Worm (Caenorhabditis elegans): Measurements from ENCODE around the gene sdz-20.

sdz-20 gene

ce11 chrIII:13298722-13299431, 35.0 kb upstream of the sdz-20 start, which contains the start of gene pgm-2 (continued):
- TF ChIP-seq tlf-1 (GFP tag; optimal IDR thresholded peaks at IDR 0.05) (peak; percentile 37), mel-28 (tag; optimal IDR thresholded peaks at IDR 0.05; ENCODE audit: borderline replicate concordance) (no peak), F49E8.2 (tag; optimal IDR thresholded peaks at IDR 0.05; ENCODE audit: insufficient read depth) (no peak), pbrm-1 (GFP tag; IDR thresholded peaks at IDR 0.05) (no peak), sptf-2 (GFP tag; optimal IDR thresholded peaks at IDR 0.05) (no peak), cebp-1 (GFP tag; IDR thresholded peaks at IDR 0.05) (no peak), cebp-1 (tag; optimal IDR thresholded peaks at IDR 0.05) (peak; percentile 5), snpc-1.3 (tag; optimal IDR thresholded peaks at IDR 0.05; ENCODE audit: insufficient read depth) (peak; percentile 7), ztf-25 (GFP tag; IDR thresholded peaks at IDR 0.05) (no peak), sea-2 (GFP tag; IDR thresholded peaks at IDR 0.05) (no peak), lsl-1 (GFP tag; optimal IDR thresholded peaks at IDR 0.05) (no peak), dpff-1 (tag; optimal IDR thresholded peaks at IDR 0.05) (peak; percentile 39), Y95B8A.8 (GFP tag; IDR thresholded peaks at IDR 0.05) (no peak), Y53F4B.3 (GFP tag; IDR thresholded peaks at IDR 0.05) (no peak), ama-1 (optimal IDR thresholded peaks at IDR 0.05) (no peak), ama-1 (GFP tag; optimal IDR thresholded peaks at IDR 0.05) (no peak), fkh-3 (tag; optimal IDR thresholded peaks at IDR 0.05) (no peak), lag-1 (GFP tag; IDR thresholded peaks at IDR 0.05) (no peak), Y53G8AR.9 (GFP tag; conservative IDR thresholded peaks at IDR 0.05) (no peak), ceh-27 (GFP tag; optimal IDR thresholded peaks at IDR 0.05) (no peak), ztf-28 (GFP tag; IDR thresholded peaks at IDR 0.05) (no peak)

ce11 chrIII:13301983-13302382, 31.9 kb upstream of the sdz-20 start:
- no peak for TF ChIP-seq nhr-179 (tag; optimal IDR thresholded peaks at IDR 0.05)
- TF ChIP-seq zfh-2 (GFP tag; conservative IDR thresholded peaks at IDR 0.05) = peak; percentile 69

- no peak for TF ChIP-seq B0261.1 (tag; optimal IDR thresholded peaks at IDR 0.05)
- TF ChIP-seq hrde-1 (tag; optimal IDR thresholded peaks at IDR 0.05; ENCODE audit: borderline replicate concordance) = peak; percentile 81
- peak; percentile 53 for TF ChIP-seq attf-6 (GFP tag; IDR thresholded peaks at IDR 0.05)
- TF ChIP-seq Y67H2A.10 (GFP tag; conservative IDR thresholded peaks at IDR 0.05) = no peak
- no peak for TF ChIP-seq lin-40 (tag; optimal IDR thresholded peaks at IDR 0.05)
- TF ChIP-seq F10E7.11 (tag; optimal IDR thresholded peaks at IDR 0.05) = no peak
- TF ChIP-seq F33H1.4 (GFP tag; IDR thresholded peaks at IDR 0.05) = 0 out of 2 replicates have a peak, but pooled peaks have one; percentile 7
- TF ChIP-seq F23B12.7 (tag; optimal IDR thresholded peaks at IDR 0.05; ENCODE audit: insufficient read depth) = no peak
- TF ChIP-seq lsy-27 (tag; optimal IDR thresholded peaks at IDR 0.05; ENCODE audit: borderline replicate concordance, insufficient read depth) = no peak
- no peak for TF ChIP-seq nhr-90 (tag; optimal IDR thresholded peaks at IDR 0.05)
- no peak for TF ChIP-seq zim-3 (tag; optimal IDR thresholded peaks at IDR 0.05)
- no peak for TF ChIP-seq ama-1 (optimal IDR thresholded peaks at IDR 0.05)
- TF ChIP-seq ama-1 (GFP tag; optimal IDR thresholded peaks at IDR 0.05) = peak in 1 of 2 experiments; percentile 51
- TF ChIP-seq dox-1 (GFP tag; IDR thresholded peaks at IDR 0.05) = peak; percentile 9; the same call in 1 of the 2 replicates
- TF ChIP-seq Y79H2A.3 (GFP tag; conservative IDR thresholded peaks at IDR 0.05) = peak; percentile 75; the same call in 1 of the 2 replicates
- no peak for TF ChIP-seq ceh-91 (GFP tag; IDR thresholded peaks at IDR 0.05)
- TF ChIP-seq ztf-3 (GFP tag; optimal IDR thresholded peaks at IDR 0.05) = no peak
- 0 out of 2 replicates have a peak, but pooled peaks have one; percentile 4 for TF ChIP-seq hmg-1.2 (GFP tag; IDR thresholded peaks at IDR 0.05)
- TF ChIP-seq lin-54 (GFP tag; optimal IDR thresholded peaks at IDR 0.05) = peak; percentile 10
- peak; percentile 2 for TF ChIP-seq lsl-1 (GFP tag; optimal IDR thresholded peaks at IDR 0.05)
- TF ChIP-seq C06A6.2 (GFP tag; conservative IDR thresholded peaks at IDR 0.05) = no peak
- no peak for TF ChIP-seq xnd-1 (tag; optimal IDR thresholded peaks at IDR 0.05)
- TF ChIP-seq fkh-3 (tag; optimal IDR thresholded peaks at IDR 0.05) = no peak
- no peak for TF ChIP-seq hlh-26 (GFP tag; conservative IDR thresholded peaks at IDR 0.05)
- TF ChIP-seq hlh-12 (tag; optimal IDR thresholded peaks at IDR 0.05) = no peak
- peak; percentile 14 for TF ChIP-seq him-1 (tag; optimal IDR thresholded peaks at IDR 0.05)
Observed at ce11 chrIII:13302578-13302977, 31.3 kb upstream of the sdz-20 start.

All from whole organism, young adult.